Worm (Caenorhabditis elegans): ENCODE measurements around the gene uev-2.

DNA sequence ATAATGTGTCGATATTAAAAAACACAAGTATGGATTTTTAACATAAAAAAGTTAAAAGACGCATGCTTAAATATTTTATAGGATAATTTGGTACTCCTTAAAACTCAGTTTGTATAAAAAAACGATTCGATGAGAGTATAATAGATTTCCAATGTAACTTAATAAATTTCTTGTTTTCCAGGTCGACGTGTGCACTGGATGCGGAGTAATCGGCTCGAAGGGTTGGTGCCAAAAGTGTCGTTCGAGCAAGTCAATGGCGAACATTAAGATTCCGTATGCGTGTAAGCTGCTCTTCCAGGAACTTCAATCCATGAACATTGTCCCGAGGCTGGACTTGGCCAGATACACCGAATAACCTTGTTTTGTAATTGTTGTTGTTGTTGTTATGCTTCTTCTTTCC is 18.6 kb upstream of the uev-2 start:
- no peak for TF ChIP-seq ceh-28 (tag; optimal IDR thresholded peaks at IDR 0.05)
- no peak for TF ChIP-seq spr-3 (GFP tag; optimal IDR thresholded peaks at IDR 0.05)
- TF ChIP-seq dmd-9 (GFP tag; IDR thresholded peaks at IDR 0.05), result no peak
